Worm (Caenorhabditis elegans): ENCODE data around the gene C49F5.6.

Gene C49F5.6

DNA sequence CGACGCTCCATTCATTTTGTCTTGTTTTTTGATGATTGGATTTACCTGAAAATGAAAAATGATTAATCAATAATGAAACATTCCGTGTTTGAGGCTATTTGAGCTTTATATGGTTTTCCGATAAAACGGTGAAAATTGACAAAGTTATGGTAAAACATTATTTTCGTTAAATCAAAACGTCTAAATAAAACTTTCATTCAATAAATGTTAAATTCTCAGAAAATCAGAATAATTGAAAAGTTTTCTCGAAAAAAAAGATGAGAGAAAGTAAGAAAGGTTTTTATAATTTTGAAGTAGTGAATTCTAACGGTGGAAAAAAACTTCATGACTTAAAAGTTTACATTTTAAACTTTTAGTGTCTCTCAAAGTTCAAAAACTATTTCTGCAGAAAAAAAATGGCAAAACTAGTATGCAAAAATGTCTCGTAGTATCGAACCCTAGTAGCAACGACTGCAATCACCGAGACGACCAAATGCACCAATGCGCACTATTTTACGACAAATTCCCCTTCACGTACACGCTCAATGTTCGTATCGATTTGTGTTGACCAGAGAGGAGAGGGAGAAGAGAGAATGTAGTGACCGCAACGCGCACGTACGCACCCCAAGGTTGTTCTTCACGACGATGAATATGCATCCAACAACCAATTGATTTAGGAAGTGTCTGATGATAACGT, 41.2 kb upstream of the C49F5.6 start, which contains the start of gene nfya-1 (continued):
- TF ChIP-seq dmd-4 (tag; optimal IDR thresholded peaks at IDR 0.05) (no peak), ztf-4 (tag; optimal IDR thresholded peaks at IDR 0.05) (no peak), snpc-4 (tag; optimal IDR thresholded peaks at IDR 0.05) (no peak), nhr-11 (tag; optimal IDR thresholded peaks at IDR 0.05) (no peak), Y55F3AM.14 (GFP tag; optimal IDR thresholded peaks at IDR 0.05) (no peak), unc-62 (GFP tag; optimal IDR thresholded peaks at IDR 0.05) (no peak), zag-1 (tag; optimal IDR thresholded peaks at IDR 0.05) (no peak), mbf-1 (tag; optimal IDR thresholded peaks at IDR 0.05) (no peak), alr-1 (tag; optimal IDR thresholded peaks at IDR 0.05) (no peak), nhr-237 (tag; optimal IDR thresholded peaks at IDR 0.05) (no peak), ama-1 (optimal IDR thresholded peaks at IDR 0.05) (no peak), R02D3.7 (tag; optimal IDR thresholded peaks at IDR 0.05) (no peak), F13H6.1 (tag; optimal IDR thresholded peaks at IDR 0.05) (peak; percentile 72), nhr-10 (tag; optimal IDR thresholded peaks at IDR 0.05) (no peak), crh-2 (tag; optimal IDR thresholded peaks at IDR 0.05) (peak; percentile 78)

DNA sequence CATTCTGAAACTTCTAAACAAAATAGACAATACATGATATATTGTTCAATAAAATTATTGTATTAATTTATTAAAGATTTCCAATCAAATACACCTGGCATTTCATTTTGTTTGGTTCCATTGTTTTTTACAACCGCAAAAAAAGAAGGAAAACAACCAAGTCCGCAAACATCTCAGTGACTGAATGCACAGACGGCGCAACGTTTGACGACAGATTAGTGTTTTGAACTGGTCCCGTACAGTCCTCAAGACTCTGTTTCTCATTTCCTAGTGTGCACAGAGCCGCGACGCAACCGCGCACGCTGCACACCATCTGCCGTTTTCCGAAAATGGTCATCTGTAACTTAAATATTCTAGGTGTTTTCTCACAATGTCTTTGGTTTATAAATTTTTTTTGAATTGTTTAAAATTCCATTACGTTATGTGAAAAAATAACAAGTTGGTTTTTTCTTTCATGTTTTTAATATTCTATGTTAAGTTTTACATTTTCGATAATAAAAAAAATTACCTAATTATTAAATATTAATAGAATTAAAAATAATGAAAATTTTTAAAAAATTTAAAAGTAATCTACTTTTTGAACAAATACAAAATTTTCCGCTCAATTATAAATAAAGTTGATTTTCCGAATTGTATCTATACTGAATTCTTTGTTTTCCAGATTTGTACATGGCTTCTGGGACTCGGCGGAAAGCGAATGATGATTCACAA, 39.8 kb upstream of the C49F5.6 start, which contains the start of gene lsd-1:
lsd-1 (plus strand) TSS at position 661 of the 711 bp plus-strand sequence.
- TF ChIP-seq elt-3 (tag; optimal IDR thresholded peaks at IDR 0.05): no peak
- no peak for TF ChIP-seq nhr-12 (tag; optimal IDR thresholded peaks at IDR 0.05)
- TF ChIP-seq lin-13 (GFP tag; optimal IDR thresholded peaks at IDR 0.05): peak; percentile 2
- peak; percentile 47 for TF ChIP-seq sma-9 (GFP tag; optimal IDR thresholded peaks at IDR 0.05)
- TF ChIP-seq sma-9 (tag; optimal IDR thresholded peaks at IDR 0.05): no peak
- TF ChIP-seq alr-1 (tag; optimal IDR thresholded peaks at IDR 0.05): no peak
- no peak for TF ChIP-seq R02D3.7 (tag; optimal IDR thresholded peaks at IDR 0.05)
- TF ChIP-seq peb-1 (tag; optimal IDR thresholded peaks at IDR 0.05): no peak
- peak; percentile 22 for TF ChIP-seq sem-4 (tag; optimal IDR thresholded peaks at IDR 0.05)
- no peak for TF ChIP-seq lsy-2 (tag; optimal IDR thresholded peaks at IDR 0.05)
- no peak for TF ChIP-seq egl-27 (tag; optimal IDR thresholded peaks at IDR 0.05)
- no peak for TF ChIP-seq ZK546.5 (tag; optimal IDR thresholded peaks at IDR 0.05)
- TF ChIP-seq nhr-10 (tag; optimal IDR thresholded peaks at IDR 0.05): no peak
- TF ChIP-seq C34F6.9 (tag; optimal IDR thresholded peaks at IDR 0.05): peak; percentile 31
- no peak for TF ChIP-seq unc-62 (GFP tag; optimal IDR thresholded peaks at IDR 0.05)
- TF ChIP-seq mab-5 (tag; optimal IDR thresholded peaks at IDR 0.05): no peak
- no peak for TF ChIP-seq fos-1 (tag; optimal IDR thresholded peaks at IDR 0.05)
- no peak for TF ChIP-seq ztf-4 (tag; optimal IDR thresholded peaks at IDR 0.05)
- peak; percentile 37 for TF ChIP-seq F13H6.1 (tag; optimal IDR thresholded peaks at IDR 0.05)
- TF ChIP-seq unc-39 (tag; optimal IDR thresholded peaks at IDR 0.05): no peak
- no peak for TF ChIP-seq nhr-77 (tag; optimal IDR thresholded peaks at IDR 0.05)
- no peak for TF ChIP-seq aly-2 (tag; optimal IDR thresholded peaks at IDR 0.05)
- TF ChIP-seq ceh-16 (tag; optimal IDR thresholded peaks at IDR 0.05): no peak
- TF ChIP-seq lin-11 (tag; optimal IDR thresholded peaks at IDR 0.05): no peak
- no peak for TF ChIP-seq skn-1 (tag; optimal IDR thresholded peaks at IDR 0.05)
- no peak for TF ChIP-seq nhr-23 (tag; optimal IDR thresholded peaks at IDR 0.05)
- TF ChIP-seq nhr-129 (tag; optimal IDR thresholded peaks at IDR 0.05): no peak
- no peak for TF ChIP-seq lin-39 (tag; optimal IDR thresholded peaks at IDR 0.05)
- no peak for TF ChIP-seq gmeb-1 (tag; optimal IDR thresholded peaks at IDR 0.05)
- no peak for TF ChIP-seq nhr-25 (tag; optimal IDR thresholded peaks at IDR 0.05)
- peak; percentile 4 for TF ChIP-seq sma-3 (GFP tag; optimal IDR thresholded peaks at IDR 0.05)
- no peak for TF ChIP-seq ama-1 (optimal IDR thresholded peaks at IDR 0.05)

DNA sequence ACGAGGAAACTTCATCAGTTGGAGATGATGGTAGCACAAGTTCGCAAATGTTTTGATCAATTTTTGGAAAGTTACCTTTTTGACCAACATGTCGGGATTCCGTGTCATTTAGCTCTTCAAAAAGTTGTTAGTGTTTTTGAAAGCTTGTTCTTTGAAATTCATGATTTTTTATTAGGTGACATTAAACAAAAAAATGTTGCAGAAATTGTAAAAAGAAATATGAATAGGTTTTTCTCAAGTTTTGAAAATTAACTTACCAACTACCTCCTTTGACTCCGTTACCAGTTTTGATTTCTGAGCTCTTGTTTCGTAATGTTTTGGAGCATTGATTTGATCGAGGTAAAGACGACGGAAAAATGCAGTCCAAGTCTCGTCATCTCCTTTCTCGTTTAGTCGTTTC, 36.0 kb upstream of the C49F5.6 start:
- no peak for TF ChIP-seq zag-1 (tag; optimal IDR thresholded peaks at IDR 0.05)
- TF ChIP-seq lin-11 (tag; optimal IDR thresholded peaks at IDR 0.05): no peak
- no peak for TF ChIP-seq nhr-129 (tag; optimal IDR thresholded peaks at IDR 0.05)
- no peak for TF ChIP-seq skn-1 (tag; optimal IDR thresholded peaks at IDR 0.05)
- no peak for TF ChIP-seq nhr-23 (tag; optimal IDR thresholded peaks at IDR 0.05)
- no peak for TF ChIP-seq ZK546.5 (tag; optimal IDR thresholded peaks at IDR 0.05)
- no peak for TF ChIP-seq unc-39 (tag; optimal IDR thresholded peaks at IDR 0.05)
- no peak for TF ChIP-seq nhr-10 (tag; optimal IDR thresholded peaks at IDR 0.05)
- no peak for TF ChIP-seq ztf-11 (tag; optimal IDR thresholded peaks at IDR 0.05)
- no peak for TF ChIP-seq alr-1 (tag; optimal IDR thresholded peaks at IDR 0.05)

Measured in whole organism, L2 larva.